Fruit fly (Drosophila melanogaster) whole organism: ENCODE data around the gene CG32026.

Experiments used
- CG8478 ChIP-seq: fragments of >200 bp; optimal IDR thresholded peaks from 2 replicates; lab custom pipeline; 2018; ENCODE audit warnings: inconsistent platforms
- Dll ChIP-seq: fragments of >200 bp; optimal IDR thresholded peaks from 2 replicates; lab custom pipeline; 2017
- EcR ChIP-seq, 2 experiments: fragments of >200 bp; optimal IDR thresholded peaks; 2 replicates each; lab custom pipeline; 2017; ENCODE audit warnings: missing biosample characterization in 2 of 2, missing genetic modification characterization in 2 of 2, missing genetic modification reagents in 2 of 2
- pan ChIP-seq: fragments of >200 bp; optimal IDR thresholded peaks from 2 replicates; lab custom pipeline; 2017
- psq ChIP-seq: fragments of >200 bp; optimal IDR thresholded peaks from 2 replicates; lab custom pipeline; 2017
- usp ChIP-seq: fragments of >200 bp; optimal IDR thresholded peaks from 2 replicates; lab custom pipeline; 2017; ENCODE audit warnings: missing biosample characterization, missing genetic modification characterization, mixed read lengths

Gene CG32026

DNA sequence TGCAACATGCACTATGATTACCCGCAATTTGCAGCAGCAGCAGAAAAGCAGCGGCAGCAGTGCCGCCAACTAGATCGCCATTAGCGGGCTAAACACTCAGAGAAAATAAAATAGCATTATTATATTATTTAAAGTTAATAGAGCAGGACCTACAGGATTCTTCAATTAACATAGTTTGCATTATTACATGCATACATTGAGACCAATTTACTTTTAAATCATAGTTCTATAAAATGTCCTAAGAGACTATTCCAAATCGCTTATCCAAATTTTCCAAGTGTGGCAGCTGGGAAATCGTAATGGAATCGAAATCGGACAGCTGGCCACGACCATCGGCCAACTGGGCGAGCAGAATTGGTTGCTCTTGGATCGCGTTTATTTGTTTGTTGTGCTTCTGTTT, 34.3 kb downstream of the CG32026 start:
- TF ChIP-seq CG8478 (lab: Kevin White, UChicago) (no peak), EcR (GFP tag; optimal IDR thresholded peaks at IDR 0.05; lab: Kevin White, UChicago) (no peak), pan (lab: Kevin White, UChicago) (no peak), psq (lab: Kevin White, UChicago) (no peak), Dll (lab: Kevin White, UChicago) (no peak), usp (no peak)

DNA sequence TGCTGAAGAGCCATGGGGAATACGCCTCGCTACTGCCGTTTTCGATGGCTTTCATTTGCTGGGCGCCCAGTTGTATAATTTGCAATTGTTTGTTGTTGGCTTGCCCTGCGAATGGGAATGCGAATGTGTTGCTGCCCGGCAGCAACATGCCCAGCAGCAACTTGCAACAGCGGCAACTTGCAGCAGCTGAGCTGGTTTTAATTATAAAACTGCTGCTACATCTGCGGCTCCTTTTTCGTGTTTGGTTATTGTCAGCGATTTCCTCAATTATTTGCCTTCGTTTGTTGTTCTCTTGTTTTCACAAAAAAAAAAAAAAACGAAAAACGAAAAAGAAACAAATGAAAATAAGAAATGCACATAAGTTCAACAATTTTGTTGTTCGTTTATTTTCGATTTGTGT, 34.8 kb downstream of the CG32026 start:
- TF ChIP-seq pan (lab: Kevin White, UChicago): no peak
- no peak for TF ChIP-seq CG8478 (lab: Kevin White, UChicago)
- TF ChIP-seq psq (lab: Kevin White, UChicago): no peak
- no peak for TF ChIP-seq usp
- no peak for TF ChIP-seq Dll (lab: Kevin White, UChicago)
- TF ChIP-seq EcR (GFP tag; optimal IDR thresholded peaks at IDR 0.05; lab: Kevin White, UChicago): no peak

DNA sequence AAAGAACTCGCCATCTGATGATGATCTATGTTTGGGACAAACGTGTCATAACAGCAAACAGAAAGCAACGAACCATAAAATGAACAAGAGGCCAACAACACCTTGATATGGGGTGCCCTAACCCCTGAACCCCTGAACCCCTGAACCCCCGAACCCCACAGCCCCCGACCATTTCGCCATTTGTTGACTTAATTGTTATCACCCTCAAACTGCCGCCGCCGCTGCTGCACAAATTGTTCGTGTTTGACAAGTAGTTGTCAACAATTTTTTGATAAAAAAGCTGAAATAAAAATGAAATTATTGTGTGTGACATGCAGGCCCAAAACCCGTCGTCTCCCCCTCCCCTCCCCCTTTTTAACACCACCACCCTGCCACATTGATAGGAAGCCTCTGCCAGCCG, 36.8 kb downstream of the CG32026 start:
- no peak for TF ChIP-seq CG8478 (lab: Kevin White, UChicago)
- no peak for TF ChIP-seq EcR (GFP tag; optimal IDR thresholded peaks at IDR 0.05; lab: Kevin White, UChicago)
- no peak for TF ChIP-seq psq (lab: Kevin White, UChicago)
- TF ChIP-seq Dll (lab: Kevin White, UChicago): no peak
- TF ChIP-seq usp: no peak
- no peak for TF ChIP-seq pan (lab: Kevin White, UChicago)

DNA sequence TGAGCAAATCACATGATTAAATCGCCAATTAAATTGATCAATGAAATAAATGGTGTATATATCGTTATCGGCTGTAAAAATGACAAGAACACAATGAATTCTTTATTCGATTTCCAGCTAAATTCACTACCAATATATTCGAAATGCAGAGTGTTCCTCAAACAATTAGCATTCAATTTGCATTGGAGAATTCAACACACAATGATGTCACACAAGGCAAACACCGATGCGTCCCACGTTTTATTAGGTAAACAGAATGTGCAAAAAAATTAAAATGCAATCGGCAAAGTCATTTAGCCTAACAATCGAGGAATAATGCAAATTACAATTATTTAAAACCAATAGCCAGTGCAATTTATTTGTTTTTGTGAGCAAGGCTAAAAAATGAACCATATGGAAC, 42.1 kb downstream of the CG32026 start:
- TF ChIP-seq pan (lab: Kevin White, UChicago) (no peak), EcR (GFP tag; optimal IDR thresholded peaks at IDR 0.05; lab: Kevin White, UChicago) (no peak), Dll (lab: Kevin White, UChicago) (no peak), usp (no peak), psq (lab: Kevin White, UChicago) (no peak), CG8478 (lab: Kevin White, UChicago) (no peak)

DNA sequence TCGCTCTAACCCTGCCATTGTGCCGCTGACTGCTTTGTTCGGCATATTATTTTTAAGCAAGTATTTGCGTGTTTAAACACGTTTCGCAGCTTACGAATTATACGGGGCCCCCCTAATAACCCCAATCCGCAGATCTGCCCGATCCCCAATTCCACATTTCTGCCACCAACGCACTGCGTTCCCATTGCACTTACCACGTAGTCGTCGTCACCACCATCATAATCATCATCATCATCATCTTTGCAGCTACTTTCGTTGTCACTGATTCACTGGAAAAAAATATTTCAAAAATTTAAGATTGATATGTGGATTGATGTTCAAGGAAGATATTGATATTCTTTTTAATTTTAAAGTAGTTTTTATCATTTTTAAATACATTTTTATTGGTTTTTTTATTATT, 43.2 kb downstream of the CG32026 start:
- no peak for TF ChIP-seq EcR (GFP tag; optimal IDR thresholded peaks at IDR 0.05; lab: Kevin White, UChicago)

DNA sequence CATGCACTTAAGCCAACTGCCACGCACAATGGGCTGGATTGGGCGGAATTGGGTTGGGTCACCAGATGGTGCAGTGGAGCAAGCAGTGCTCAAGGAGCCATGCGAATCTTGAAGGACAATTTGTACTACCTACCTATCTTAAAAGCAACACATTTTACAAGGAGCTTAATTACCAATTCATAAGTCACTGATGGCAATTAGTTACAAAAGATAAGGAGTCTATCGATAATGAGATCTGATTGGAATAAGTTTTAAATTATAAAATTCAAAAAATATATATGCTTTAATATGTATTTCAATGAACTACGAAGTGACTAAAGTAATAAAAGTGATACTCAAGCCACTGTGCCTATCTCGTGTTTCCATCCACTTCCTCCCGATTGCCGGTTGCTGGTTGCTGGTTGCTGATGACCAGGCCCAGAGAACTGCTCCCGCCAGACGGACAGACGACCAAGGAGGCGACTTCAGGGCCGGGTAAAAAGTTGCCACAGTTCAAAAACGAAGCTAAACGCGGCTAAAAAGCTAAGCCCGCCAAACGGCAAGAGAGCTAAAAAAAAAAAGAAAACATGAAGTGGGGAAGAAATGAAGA, 45.6 kb downstream of the CG32026 start:
- TF ChIP-seq psq (lab: Kevin White, UChicago): no peak
- no peak for TF ChIP-seq usp
- TF ChIP-seq CG8478 (lab: Kevin White, UChicago): no peak
- TF ChIP-seq Dll (lab: Kevin White, UChicago): no peak
- no peak for TF ChIP-seq EcR (GFP tag; optimal IDR thresholded peaks at IDR 0.05; lab: Kevin White, UChicago)
- TF ChIP-seq pan (lab: Kevin White, UChicago): no peak
